Fruit fly (Drosophila melanogaster): ENCODE measurements around the gene cyc.

The cyc gene

dm6 chr3L:19845047-19845906, 29.5 kb upstream of the cyc start, which contains the start of gene Papss (continued):
- no peak for TF ChIP-seq Kr (GFP tag; optimal IDR thresholded peaks at IDR 0.05)
- TF ChIP-seq CG14014 (GFP tag; IDR thresholded peaks at IDR 0.05): no peak; the same call in 1 of the 2 replicates
- TF ChIP-seq twi (tag; optimal IDR thresholded peaks at IDR 0.05): no peak
- TF ChIP-seq nerfin-2 (GFP tag; IDR thresholded peaks at IDR 0.05; ENCODE audit: partially characterized antibody): peak; percentile 56
- TF ChIP-seq CG12104 (GFP tag; optimal IDR thresholded peaks at IDR 0.05): peak; percentile 9
- no peak for TF ChIP-seq CoRest (tag; optimal IDR thresholded peaks at IDR 0.05)
- peak; percentile 87 for TF ChIP-seq CG18599 (GFP tag; optimal IDR thresholded peaks at IDR 0.05)
- TF ChIP-seq Opbp (GFP tag; IDR thresholded peaks at IDR 0.05; ENCODE audit: partially characterized antibody): peak; percentile 85
- TF ChIP-seq CG15269 (tag; optimal IDR thresholded peaks at IDR 0.05): no peak
- no peak for TF ChIP-seq CG10431 (GFP tag; optimal IDR thresholded peaks at IDR 0.05)
- peak; percentile 19 for TF ChIP-seq dmrt11E (tag; optimal IDR thresholded peaks at IDR 0.05)
- TF ChIP-seq kni (GFP tag; optimal IDR thresholded peaks at IDR 0.05): peak; percentile 78
- no peak for TF ChIP-seq pan (optimal IDR thresholded peaks at IDR 0.05)
- peak in 1 of 2 experiments; percentile 25 for TF ChIP-seq pan (GFP tag; optimal IDR thresholded peaks at IDR 0.05 in 1 of 2, IDR thresholded peaks at IDR 0.05 in 1 of 2)
- TF ChIP-seq CG14860 (GFP tag; IDR thresholded peaks at IDR 0.05; ENCODE audit: partially characterized antibody): peak; percentile 32; the same call in 1 of the 3 replicates
- no peak for TF ChIP-seq Mrtf (GFP tag; IDR thresholded peaks at IDR 0.05)
- peak; percentile 26 for TF ChIP-seq fd3F (GFP tag; optimal IDR thresholded peaks at IDR 0.05)
- no peak for TF ChIP-seq prd (optimal IDR thresholded peaks at IDR 0.05)
- TF ChIP-seq prd (GFP tag; IDR thresholded peaks at IDR 0.05): peak; percentile 51; the same call in 2 of the 3 replicates
- TF ChIP-seq CG16815 (GFP tag; optimal IDR thresholded peaks at IDR 0.05): no peak
- TF ChIP-seq CG2712 (tag; optimal IDR thresholded peaks at IDR 0.05): no peak
- no peak for TF ChIP-seq Dip3 (GFP tag; optimal IDR thresholded peaks at IDR 0.05)
- TF ChIP-seq knrl (GFP tag; IDR thresholded peaks at IDR 0.05; ENCODE audit: partially characterized antibody): peak; percentile 82
- TF ChIP-seq sim (GFP tag; IDR thresholded peaks at IDR 0.05): no peak
- TF ChIP-seq Doc2 (GFP tag; IDR thresholded peaks at IDR 0.05): no peak
- peak; percentile 88 for TF ChIP-seq CG34224 (GFP tag; IDR thresholded peaks at IDR 0.05; ENCODE audit: partially characterized antibody)
- no peak for TF ChIP-seq MTF-1 (GFP tag; optimal IDR thresholded peaks at IDR 0.05; ENCODE audit: borderline replicate concordance)
- TF ChIP-seq CG6791 (GFP tag; IDR thresholded peaks at IDR 0.05; ENCODE audit: partially characterized antibody): peak; percentile 82
- peak; percentile 50; the same call in 1 of the 3 replicates for TF ChIP-seq HLH4C (GFP tag; IDR thresholded peaks at IDR 0.05; ENCODE audit: partially characterized antibody)
- no peak for TF ChIP-seq CG8765 (GFP tag; IDR thresholded peaks at IDR 0.05)
- TF ChIP-seq fu2 (GFP tag; optimal IDR thresholded peaks at IDR 0.05): no peak
- TF ChIP-seq CG8359 (GFP tag; optimal IDR thresholded peaks at IDR 0.05; ENCODE audit: borderline replicate concordance): no peak
- TF ChIP-seq CG7963 (GFP tag; IDR thresholded peaks at IDR 0.05; ENCODE audit: partially characterized antibody): peak; percentile 71; the same call in 2 of the 3 replicates
- TF ChIP-seq ind (GFP tag; optimal IDR thresholded peaks at IDR 0.05): no peak
- TF ChIP-seq Eip74EF (GFP tag; optimal IDR thresholded peaks at IDR 0.05): no peak
- peak; percentile 23 for TF ChIP-seq her (GFP tag; optimal IDR thresholded peaks at IDR 0.05)
- no peak for TF ChIP-seq chif (GFP tag; optimal IDR thresholded peaks at IDR 0.05)
- TF ChIP-seq gfzf (GFP tag; optimal IDR thresholded peaks at IDR 0.05): no peak
- TF ChIP-seq Fer1 (GFP tag; optimal IDR thresholded peaks at IDR 0.05): peak; percentile 71
- peak; percentile 82 for TF ChIP-seq sens (GFP tag)
- TF ChIP-seq pfk (GFP tag; optimal IDR thresholded peaks at IDR 0.05): peak; percentile 50
- peak; percentile 68 for TF ChIP-seq Rfx (GFP tag; IDR thresholded peaks at IDR 0.05)
- no peak for TF ChIP-seq tio (GFP tag; optimal IDR thresholded peaks at IDR 0.05)
- no peak for TF ChIP-seq hkb (optimal IDR thresholded peaks at IDR 0.05)
- TF ChIP-seq hkb (GFP tag; IDR thresholded peaks at IDR 0.05): no peak
- no peak for TF ChIP-seq Bdp1 (GFP tag; optimal IDR thresholded peaks at IDR 0.05)
- no peak for TF ChIP-seq Camta (GFP tag; optimal IDR thresholded peaks at IDR 0.05)
- no peak for TF ChIP-seq shn (GFP tag; optimal IDR thresholded peaks at IDR 0.05)
